Worm (Caenorhabditis elegans) whole organism, L1 larva: Measurements from ENCODE around the gene cox-6B.

Experiments used
- ceh-8 ChIP-seq: fragments of 200-800 bp; sonication (Bioruptor generic); optimal IDR thresholded peaks from 2 replicates; lab custom pipeline; 2018; ENCODE audit warnings: mild to moderate bottlenecking, missing genetic modification characterization, moderate library complexity, missing compliant biosample characterization
- ceh-82 ChIP-seq, 3 experiments: fragments of 150-350 bp in 1 of 3; sonication (generic microtip) in 2 of 3; optimal IDR thresholded peaks; 2 replicates each; lab custom pipeline; 2014 to 2017; ENCODE audit warnings: missing biosample characterization in 3 of 3, missing genetic modification characterization in 3 of 3
- egl-27 ChIP-seq, 2 experiments: fragments of 150-350 bp in 1 of 2; sonication (generic microtip); optimal IDR thresholded peaks; 3 replicates each; lab custom pipeline; 2017 to 2018; ENCODE audit warnings: missing biosample characterization in 2 of 2, missing genetic modification characterization in 2 of 2, missing genetic modification reagents in 2 of 2
- fkh-8 ChIP-seq: sonication (generic microtip); optimal IDR thresholded peaks from 2 replicates; lab custom pipeline; 2016; ENCODE audit warnings: mild to moderate bottlenecking, missing genetic modification characterization, missing compliant biosample characterization
- lin-39 ChIP-seq: fragments of 150-350 bp; optimal IDR thresholded peaks from 2 replicates; lab custom pipeline; 2014; ENCODE audit warnings: missing biosample characterization, missing genetic modification reagents, missing genetic modification characterization
- lsy-2 ChIP-seq, 2 experiments: fragments of 150-350 bp; optimal IDR thresholded peaks; 2 replicates each; lab custom pipeline; 2014; ENCODE audit warnings: missing biosample characterization in 2 of 2, missing genetic modification characterization in 2 of 2
- mab-9 ChIP-seq: fragments of 200-800 bp; sonication (Bioruptor generic); IDR thresholded peaks from 2 replicates; pipeline ENCODE4 v1.3.6; 2022; ENCODE audit warnings: missing genetic modification reagents, missing genetic modification characterization, missing compliant biosample characterization
- nhr-85 ChIP-seq: sonication (generic microtip); peaks from one replicate; lab custom pipeline; 2016; ENCODE audit warnings: missing genetic modification characterization, inconsistent platforms, missing compliant biosample characterization
- unc-86 ChIP-seq: sonication (generic microtip); optimal IDR thresholded peaks from 2 replicates; lab custom pipeline; 2016; ENCODE audit warnings: missing genetic modification characterization, missing compliant biosample characterization
- xbp-1 ChIP-seq: sonication (generic microtip); optimal IDR thresholded peaks from 2 replicates; lab custom pipeline; 2016; ENCODE audit warnings: missing genetic modification characterization, missing compliant biosample characterization
- zag-1 ChIP-seq: fragments of 150-350 bp; optimal IDR thresholded peaks from 2 replicates; lab custom pipeline; 2014; ENCODE audit warnings: missing biosample characterization, missing genetic modification characterization
- zip-4 ChIP-seq: fragments of 200-800 bp; sonication (Bioruptor generic); optimal IDR thresholded peaks from 2 replicates; lab custom pipeline; 2018; ENCODE audit warnings: mild to moderate bottlenecking, missing genetic modification characterization, moderate library complexity, missing compliant biosample characterization
- ztf-11 ChIP-seq, 2 experiments: sonication (generic microtip); optimal IDR thresholded peaks; 2 replicates each; lab custom pipeline; 2016 to 2017; ENCODE audit warnings: missing genetic modification characterization in 2 of 2, missing biosample characterization in 1 of 2, missing compliant biosample characterization in 1 of 2

DNA sequence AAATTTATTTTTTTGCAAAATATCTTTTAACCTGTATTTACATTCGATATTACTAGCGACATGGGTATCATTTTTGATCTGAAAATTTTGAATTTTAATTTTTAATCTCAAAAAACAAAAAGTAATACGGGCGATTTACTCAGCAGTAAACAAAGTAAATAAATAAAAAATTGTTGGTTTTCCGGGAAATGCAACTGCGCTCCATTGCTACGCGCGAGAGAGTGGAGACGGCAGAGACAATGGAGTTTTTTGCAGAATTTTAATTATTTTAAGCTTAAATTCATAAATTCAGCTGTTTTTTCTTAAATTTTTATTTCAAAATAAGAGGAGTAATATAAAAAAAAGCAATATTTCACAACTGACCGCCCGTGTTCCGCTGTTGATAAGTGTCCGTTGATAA is 723 bp upstream of the cox-6B start, which contains the start of gene slc-30A9:
- TF ChIP-seq ztf-11 (tag; optimal IDR thresholded peaks at IDR 0.05; lab: Kevin White, UChicago) (no peak), unc-86 (tag; lab: Kevin White, UChicago) (peak; percentile 27), nhr-85 (no peak), lin-39 (tag; lab: Kevin White, UChicago) (no peak), zip-4 (GFP tag; lab: Kevin White, UChicago) (no peak), fkh-8 (tag; lab: Kevin White, UChicago) (no peak), egl-27 (tag; optimal IDR thresholded peaks at IDR 0.05; lab: Kevin White, UChicago) (no peak), ceh-82 (tag; optimal IDR thresholded peaks at IDR 0.05; lab: Kevin White, UChicago) (peak; percentile 9 to 57 (median 41)), xbp-1 (tag; lab: Kevin White, UChicago) (peak; percentile 31), zag-1 (tag; lab: Kevin White, UChicago) (no peak), mab-9 (GFP tag; lab: Robert Waterston, UW) (no peak), ceh-8 (GFP tag; lab: Kevin White, UChicago) (no peak), lsy-2 (tag; optimal IDR thresholded peaks at IDR 0.05; lab: Kevin White, UChicago) (peak; percentile 61 to 71)
